Worm (Caenorhabditis elegans): ENCODE results near the gene nipi-3.

Gene nipi-3

DNA sequence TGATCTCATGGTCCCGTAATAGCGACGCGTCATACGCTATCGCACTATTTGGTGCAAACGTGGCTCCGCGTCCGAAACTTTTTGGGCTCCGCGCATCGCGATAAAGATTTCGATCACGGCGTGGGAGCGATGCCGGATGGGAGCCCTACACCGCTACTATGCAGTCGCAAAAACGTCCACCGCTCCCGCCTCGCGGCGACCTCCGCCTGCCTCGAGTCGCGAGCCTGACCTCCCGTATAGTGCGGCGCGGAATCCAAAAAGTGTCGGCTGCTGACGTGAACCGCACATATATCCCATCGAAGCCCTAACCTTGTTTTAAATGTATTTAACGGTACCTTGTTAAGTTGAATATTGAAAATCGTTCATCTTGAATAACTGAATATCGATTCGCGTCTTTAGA lies 42.7 kb downstream of the nipi-3 start:
- TF ChIP-seq him-1 (tag; optimal IDR thresholded peaks at IDR 0.05) = no peak
- no peak for TF ChIP-seq W03F9.2 (tag; optimal IDR thresholded peaks at IDR 0.05)
- no peak for TF ChIP-seq dao-5 (tag; optimal IDR thresholded peaks at IDR 0.05)

DNA sequence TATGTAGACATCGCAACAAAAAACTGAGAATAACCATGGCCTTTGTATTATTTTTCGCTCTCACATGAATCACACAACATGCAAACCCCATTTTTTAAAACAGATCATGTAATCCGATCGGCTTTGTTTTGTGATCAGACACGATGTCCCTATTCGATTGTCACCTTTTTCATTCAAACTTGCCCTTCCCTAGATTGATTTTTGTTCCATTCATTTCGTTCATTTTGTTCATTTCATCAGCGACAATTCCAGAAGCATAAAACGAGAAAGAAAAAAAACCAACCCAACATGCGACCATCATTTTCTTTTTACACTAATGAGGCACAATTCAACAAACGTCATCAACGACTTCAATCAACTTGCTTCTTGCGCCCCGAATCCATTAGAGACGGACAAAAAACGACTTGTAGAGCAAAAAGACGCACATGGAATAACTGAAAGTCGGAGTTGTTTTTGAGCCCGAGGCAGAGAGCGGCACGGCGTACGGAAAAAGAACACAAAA lies 43.2 kb downstream of the nipi-3 start, which contains the start of gene F59D12.3:
Gene F59D12.3 (minus strand): TSS at position 51 of the 502 bp plus-strand sequence.
- no peak for TF ChIP-seq him-1 (tag; optimal IDR thresholded peaks at IDR 0.05)
- TF ChIP-seq dao-5 (tag; optimal IDR thresholded peaks at IDR 0.05) = no peak
- TF ChIP-seq W03F9.2 (tag; optimal IDR thresholded peaks at IDR 0.05) = no peak

DNA sequence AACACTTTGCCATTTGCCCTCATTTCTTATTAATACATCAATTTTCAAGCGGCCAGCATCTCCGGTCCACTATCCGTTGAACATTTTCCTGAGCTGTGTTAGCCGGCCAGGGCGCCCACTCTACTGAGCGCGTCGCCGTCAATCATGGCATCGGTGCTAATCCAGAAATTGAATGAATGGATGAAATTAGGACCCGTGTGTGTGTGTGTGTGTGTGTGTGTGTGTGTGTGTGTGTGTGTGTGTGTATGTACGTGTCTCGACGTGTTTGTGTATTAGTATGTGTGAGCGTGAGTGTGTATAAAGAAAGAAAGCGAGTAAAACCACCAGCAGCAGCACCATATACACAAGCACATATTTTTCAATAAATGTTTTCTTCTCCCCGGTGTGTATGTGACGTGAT lies 45.4 kb downstream of the nipi-3 start:
- TF ChIP-seq dao-5 (tag; optimal IDR thresholded peaks at IDR 0.05) (no peak), W03F9.2 (tag; optimal IDR thresholded peaks at IDR 0.05) (no peak), him-1 (tag; optimal IDR thresholded peaks at IDR 0.05) (no peak)

DNA sequence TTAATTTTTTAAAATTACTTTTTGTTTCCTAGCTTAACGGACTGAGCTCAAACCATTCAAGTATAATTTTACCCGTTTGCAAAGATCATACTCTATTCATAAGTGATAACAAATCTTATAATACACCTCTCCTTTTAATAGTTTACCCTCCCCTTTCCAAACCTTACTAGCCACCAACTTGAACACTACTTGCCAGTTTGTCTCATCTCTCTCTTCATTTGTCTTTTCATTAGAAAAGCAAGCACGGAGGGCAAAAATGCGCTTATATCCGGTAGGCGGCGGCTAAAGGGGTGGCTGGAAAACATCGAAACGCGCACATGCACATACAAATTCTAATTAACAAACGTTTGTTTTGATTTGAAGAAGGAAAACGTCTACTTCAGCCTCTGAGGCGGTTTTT lies 47.2 kb downstream of the nipi-3 start:
- TF ChIP-seq dao-5 (tag; optimal IDR thresholded peaks at IDR 0.05) (no peak), him-1 (tag; optimal IDR thresholded peaks at IDR 0.05) (no peak), W03F9.2 (tag; optimal IDR thresholded peaks at IDR 0.05) (no peak)

DNA sequence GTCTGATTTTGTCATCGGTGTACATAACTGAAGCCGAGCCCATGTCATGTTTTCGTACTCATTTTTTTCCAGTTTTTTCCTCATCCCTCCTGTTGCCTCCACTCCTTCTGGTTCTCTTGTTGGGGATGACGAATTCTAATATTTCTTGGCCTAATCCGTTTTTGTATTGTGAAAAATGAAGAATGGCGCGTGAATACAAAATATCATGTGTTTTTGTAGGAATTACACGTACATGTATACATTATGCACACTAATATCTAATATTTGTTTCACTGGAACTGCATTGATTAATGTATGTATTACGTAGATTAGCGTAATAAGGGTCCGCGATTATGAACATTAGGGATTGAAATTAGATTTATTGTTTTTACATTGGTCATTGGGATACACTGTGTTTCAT lies 47.9 kb downstream of the nipi-3 start:
- TF ChIP-seq dao-5 (tag; optimal IDR thresholded peaks at IDR 0.05) (no peak), W03F9.2 (tag; optimal IDR thresholded peaks at IDR 0.05) (no peak)

DNA sequence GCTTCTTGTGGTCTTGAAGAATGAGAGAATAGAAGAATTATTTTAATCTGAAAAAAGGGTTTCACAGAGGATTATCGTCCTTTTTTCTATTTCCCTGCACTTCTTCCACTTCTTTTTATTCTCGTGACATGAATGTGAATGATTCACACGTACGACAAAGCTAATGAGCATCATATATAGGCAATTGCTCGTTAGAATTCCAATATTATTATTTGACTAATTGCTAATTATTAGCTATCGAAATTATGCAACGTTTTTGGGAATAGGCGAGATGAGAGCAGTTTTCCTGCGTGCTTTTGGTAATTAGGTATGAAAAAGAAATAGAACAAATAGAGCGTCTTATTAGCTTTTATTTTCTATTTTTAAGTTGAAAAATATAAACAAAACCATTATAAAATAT lies 50.0 kb downstream of the nipi-3 start:
- TF ChIP-seq dao-5 (tag; optimal IDR thresholded peaks at IDR 0.05) (no peak), him-1 (tag; optimal IDR thresholded peaks at IDR 0.05) (no peak)

DNA sequence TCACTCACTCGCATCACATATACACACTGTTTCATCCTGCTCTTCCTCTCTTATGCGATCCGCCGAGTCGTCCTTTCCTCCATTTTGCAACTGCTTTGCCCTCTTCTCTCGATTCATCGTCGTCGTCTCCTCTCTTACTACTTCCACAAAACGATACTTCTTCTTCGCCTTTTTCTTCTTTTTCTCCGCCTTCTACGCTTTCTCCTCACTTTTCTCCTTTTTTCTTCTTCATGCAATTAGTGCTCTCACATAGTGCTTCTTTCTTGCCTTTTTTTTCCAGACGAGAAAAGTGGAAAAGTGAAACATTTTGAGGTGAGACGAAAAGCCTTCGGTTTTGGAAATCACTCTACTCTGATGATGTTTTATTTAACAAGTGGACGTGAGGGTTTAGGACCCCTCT lies 51.8 kb downstream of the nipi-3 start:
- TF ChIP-seq dao-5 (tag; optimal IDR thresholded peaks at IDR 0.05) = no peak
- no peak for TF ChIP-seq W03F9.2 (tag; optimal IDR thresholded peaks at IDR 0.05)
- TF ChIP-seq him-1 (tag; optimal IDR thresholded peaks at IDR 0.05) = no peak

Measured in whole organism, L4/young adult.